Fruit fly (Drosophila melanogaster) whole organism, wandering third instar larva: ENCODE measurements around the gene CG12729.

Experiments used
- Mio ChIP-seq: sonication (Bioruptor generic); optimal IDR thresholded peaks from 2 replicates; lab custom pipeline; 2016; ENCODE audit warnings: missing biosample characterization, missing genetic modification characterization
- N ChIP-seq: fragments of >200 bp; optimal IDR thresholded peaks from 2 replicates; lab custom pipeline; 2018; ENCODE audit warnings: missing biosample characterization, missing external identifiers, missing genetic modification characterization
- dmrt93B ChIP-seq: fragments of 200-800 bp; sonication (Bioruptor generic); optimal IDR thresholded peaks from 2 replicates; lab custom pipeline; 2018; ENCODE audit warnings: missing biosample characterization, mild to moderate bottlenecking, missing genetic modification characterization
- usp ChIP-seq: fragments of >200 bp; optimal IDR thresholded peaks from 2 replicates; lab custom pipeline; 2017; ENCODE audit warnings: missing biosample characterization, missing genetic modification characterization

dm6 chrX:5884294-5884693 is 39.2 kb downstream of the CG12729 start:
- TF ChIP-seq usp: no peak
- TF ChIP-seq dmrt93B (GFP tag; lab: Kevin White, UChicago): no peak
- no peak for TF ChIP-seq N (GFP tag; lab: Kevin White, UChicago)
- TF ChIP-seq Mio (GFP tag; lab: Kevin White, UChicago): no peak
